Worm (Caenorhabditis elegans) whole organism, mixed stage, embryonic: ENCODE data around the gene mls-1.

Experiments
- ceh-83 ChIP-seq: fragments of 200-800 bp; sonication (Bioruptor generic); optimal IDR thresholded peaks from 2 replicates; lab custom pipeline; 2018; ENCODE audit warnings: mild to moderate bottlenecking, missing genetic modification characterization, missing compliant biosample characterization
- ces-1 ChIP-seq: fragments of 150-350 bp; optimal IDR thresholded peaks from 2 replicates; lab custom pipeline; 2014; ENCODE audit warnings: missing biosample characterization, missing genetic modification reagents, missing genetic modification characterization
- elt-1 ChIP-seq: sonication (generic microtip); optimal IDR thresholded peaks from 2 replicates; lab custom pipeline; 2017; ENCODE audit warnings: missing genetic modification characterization, mild to moderate bottlenecking, missing compliant biosample characterization, antibody characterized with exemption, moderate library complexity, borderline replicate concordance; ENCODE audit not compliant: insufficient read depth
- lsy-2 ChIP-seq: fragments of 150-350 bp; optimal IDR thresholded peaks from 2 replicates; lab custom pipeline; 2014; ENCODE audit warnings: missing biosample characterization, missing genetic modification characterization
- mep-1 ChIP-seq: fragments of 150-350 bp; optimal IDR thresholded peaks from 2 replicates; lab custom pipeline; 2017; ENCODE audit warnings: missing biosample characterization, missing genetic modification reagents, missing genetic modification characterization, inconsistent platforms
- nhr-12 ChIP-seq: fragments of 150-350 bp; optimal IDR thresholded peaks from 2 replicates; lab custom pipeline; 2014; ENCODE audit warnings: missing biosample characterization, missing genetic modification characterization
- nhr-237 ChIP-seq: fragments of 150-350 bp; optimal IDR thresholded peaks from 2 replicates; lab custom pipeline; 2014; ENCODE audit warnings: missing biosample characterization, missing genetic modification characterization
- snpc-4 ChIP-seq: fragments of 150-350 bp; optimal IDR thresholded peaks from 2 replicates; lab custom pipeline; 2014; ENCODE audit warnings: missing biosample characterization, missing genetic modification characterization
- tbx-8 ChIP-seq: fragments of 200-800 bp; sonication (Bioruptor generic); optimal IDR thresholded peaks from 2 replicates; lab custom pipeline; 2018; ENCODE audit warnings: mild to moderate bottlenecking, missing genetic modification characterization, moderate library complexity, missing compliant biosample characterization
- unc-39 ChIP-seq: fragments of 150-350 bp; optimal IDR thresholded peaks from 2 replicates; lab custom pipeline; 2014; ENCODE audit warnings: missing biosample characterization, missing genetic modification characterization
- unc-62 ChIP-seq: fragments of 150-350 bp; optimal IDR thresholded peaks from 2 replicates; lab custom pipeline; 2014; ENCODE audit warnings: missing biosample characterization, missing genetic modification reagents, missing genetic modification characterization
- ztf-11 ChIP-seq: fragments of 150-350 bp; optimal IDR thresholded peaks from 2 replicates; lab custom pipeline; 2014; ENCODE audit warnings: missing biosample characterization, missing genetic modification characterization

DNA sequence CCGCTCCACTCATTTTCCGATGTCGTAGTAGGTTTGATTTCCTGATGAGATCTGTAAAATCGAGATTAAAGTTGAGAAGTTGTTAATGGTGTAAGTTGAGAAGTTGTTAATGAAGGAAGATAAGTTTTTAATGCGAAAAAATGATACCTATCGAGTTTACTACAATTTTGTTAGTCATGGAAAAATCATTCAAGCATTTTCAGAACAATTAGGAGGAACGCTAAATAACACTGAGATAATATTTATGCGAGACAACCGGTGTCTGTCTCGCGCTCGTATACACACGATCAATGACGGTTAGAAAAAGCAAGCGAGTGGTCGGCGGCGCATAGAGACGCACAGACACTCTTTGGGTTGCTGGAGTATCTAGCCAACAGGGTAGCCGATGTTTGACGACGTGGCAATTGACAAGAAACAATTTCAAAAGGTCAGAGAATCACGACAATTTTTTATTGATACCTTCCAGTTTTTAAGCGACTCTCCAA is 37.7 kb downstream of the mls-1 start, which contains the start of gene cgh-1:
- TF ChIP-seq nhr-12 (tag; lab: Kevin White, UChicago), result no peak
- TF ChIP-seq unc-62 (GFP tag; lab: Kevin White, UChicago), result no peak
- no peak for TF ChIP-seq unc-39
- no peak for TF ChIP-seq mep-1 (tag; lab: Kevin White, UChicago)
- TF ChIP-seq nhr-237, result no peak
- no peak for TF ChIP-seq lsy-2 (tag; lab: Kevin White, UChicago)
- TF ChIP-seq tbx-8, result no peak
- no peak for TF ChIP-seq elt-1 (tag; lab: Kevin White, UChicago)
- no peak for TF ChIP-seq snpc-4 (tag; lab: Kevin White, UChicago)
- TF ChIP-seq ces-1, result no peak
- TF ChIP-seq ztf-11 (tag; lab: Kevin White, UChicago), result no peak
- TF ChIP-seq ceh-83 (GFP tag; lab: Kevin White, UChicago), result no peak
